Fruit fly (Drosophila melanogaster) whole organism, prepupa: ENCODE data around the gene kuz.

Experiments used
- Blimp-1 ChIP-seq: fragments of 200-800 bp; sonication (Bioruptor generic); optimal IDR thresholded peaks from 3 replicates; lab custom pipeline; 2017; ENCODE audit warnings: missing biosample characterization, missing genetic modification characterization, mild to moderate bottlenecking, moderate library complexity, missing genetic modification reagents
- CG10631 ChIP-seq: fragments of 200-800 bp; sonication (Bioruptor generic); optimal IDR thresholded peaks from 2 replicates; lab custom pipeline; 2016; ENCODE audit warnings: missing biosample characterization, missing genetic modification characterization
- CG10669 ChIP-seq: fragments of 200-800 bp; sonication (Bioruptor generic); optimal IDR thresholded peaks from 3 replicates; lab custom pipeline; 2018; ENCODE audit warnings: missing biosample characterization, mild to moderate bottlenecking, missing genetic modification characterization, moderate library complexity
- CG11294 ChIP-seq: fragments of 200-800 bp; sonication (Bioruptor generic); IDR thresholded peaks from 2 replicates; pipeline ENCODE4 v1.3.6; 2022; ENCODE audit warnings: missing biosample characterization, missing genetic modification characterization
- CG11762 ChIP-seq: fragments of 200-800 bp; sonication (Bioruptor generic); optimal IDR thresholded peaks from 3 replicates; lab custom pipeline; 2016; ENCODE audit warnings: missing biosample characterization, missing genetic modification characterization; ENCODE audit not compliant: insufficient read depth
- CG11902 ChIP-seq: fragments of 200-800 bp; sonication (Bioruptor generic); optimal IDR thresholded peaks from 3 replicates; lab custom pipeline; 2016; ENCODE audit warnings: missing biosample characterization, missing genetic modification characterization
- CG15336 ChIP-seq: fragments of 200-800 bp; sonication (Bioruptor generic); IDR thresholded peaks from 2 replicates; pipeline ENCODE4 v1.3.6; 2022; ENCODE audit warnings: missing biosample characterization, missing genetic modification characterization
- CG1621 ChIP-seq: fragments of 200-800 bp; sonication (Bioruptor generic); optimal IDR thresholded peaks from 3 replicates; lab custom pipeline; 2018; ENCODE audit warnings: missing biosample characterization, mild to moderate bottlenecking, missing genetic modification characterization
- CG16779 ChIP-seq: fragments of 200-800 bp; sonication (Bioruptor generic); optimal IDR thresholded peaks from 3 replicates; lab custom pipeline; 2017; ENCODE audit warnings: missing biosample characterization, mild to moderate bottlenecking, missing genetic modification characterization
- CG3032 ChIP-seq: fragments of 200-800 bp; optimal IDR thresholded peaks from 2 replicates; lab custom pipeline; 2019; ENCODE audit warnings: missing biosample characterization, mild to moderate bottlenecking, missing genetic modification characterization, moderate library complexity
- CG31627 ChIP-seq: fragments of 200-800 bp; sonication (Bioruptor generic); optimal IDR thresholded peaks from 3 replicates; lab custom pipeline; 2016; ENCODE audit warnings: missing biosample characterization, missing genetic modification characterization
- CG32006 ChIP-seq: fragments of 200-800 bp; sonication (Bioruptor generic); optimal IDR thresholded peaks from 3 replicates; lab custom pipeline; 2017; ENCODE audit warnings: missing biosample characterization, mild to moderate bottlenecking, missing genetic modification characterization
- CG34406 ChIP-seq: fragments of 200-800 bp; sonication (Bioruptor generic); optimal IDR thresholded peaks from 3 replicates; lab custom pipeline; 2016; ENCODE audit warnings: missing biosample characterization, missing genetic modification characterization
- CG3919 ChIP-seq: fragments of 200-800 bp; sonication (Bioruptor generic); optimal IDR thresholded peaks from 3 replicates; lab custom pipeline; 2016; ENCODE audit warnings: missing biosample characterization, missing genetic modification characterization
- CG4318 ChIP-seq: fragments of 200-800 bp; sonication (Bioruptor generic); optimal IDR thresholded peaks from 3 replicates; lab custom pipeline; 2017; ENCODE audit warnings: missing biosample characterization, mild to moderate bottlenecking, missing genetic modification characterization
- CG6276 ChIP-seq: fragments of 200-800 bp; sonication (Bioruptor generic); optimal IDR thresholded peaks from 2 replicates; lab custom pipeline; 2017; ENCODE audit warnings: missing biosample characterization, mild to moderate bottlenecking, missing genetic modification characterization
- CG6792 ChIP-seq: fragments of 200-800 bp; sonication (Bioruptor generic); optimal IDR thresholded peaks from 3 replicates; lab custom pipeline; 2016; ENCODE audit warnings: missing biosample characterization, missing genetic modification characterization
- CG7368 ChIP-seq: fragments of 200-800 bp; sonication (Bioruptor generic); optimal IDR thresholded peaks from 3 replicates; lab custom pipeline; 2016; ENCODE audit warnings: missing biosample characterization, missing genetic modification characterization
- CG8119 ChIP-seq: fragments of 200-800 bp; sonication (Bioruptor generic); IDR thresholded peaks from 3 replicates; pipeline ENCODE4 v1.3.6; 2022; ENCODE audit warnings: missing biosample characterization, missing genetic modification characterization
- CG8319 ChIP-seq: fragments of 200-800 bp; sonication (Bioruptor generic); optimal IDR thresholded peaks from 3 replicates; lab custom pipeline; 2016; ENCODE audit warnings: missing biosample characterization, missing genetic modification characterization
- CG8632 ChIP-seq: fragments of 200-800 bp; sonication (Bioruptor generic); optimal IDR thresholded peaks from 3 replicates; lab custom pipeline; 2016; ENCODE audit warnings: missing biosample characterization, missing genetic modification characterization
- CG9139 ChIP-seq: fragments of 200-800 bp; sonication (Bioruptor generic); optimal IDR thresholded peaks from 3 replicates; lab custom pipeline; 2017; ENCODE audit warnings: missing biosample characterization, mild to moderate bottlenecking, missing genetic modification characterization
- Eip75B ChIP-seq: fragments of 200-800 bp; sonication (Bioruptor generic); optimal IDR thresholded peaks from 3 replicates; lab custom pipeline; 2016; ENCODE audit warnings: missing biosample characterization, missing genetic modification characterization
- Eip93F ChIP-seq: fragments of 200-800 bp; sonication (Bioruptor generic); optimal IDR thresholded peaks from 2 replicates; lab custom pipeline; 2016; ENCODE audit warnings: missing biosample characterization, mild to moderate bottlenecking, missing genetic modification characterization
- Ets21C ChIP-seq: fragments of 200-800 bp; sonication (Bioruptor generic); optimal IDR thresholded peaks from 3 replicates; lab custom pipeline; 2016; ENCODE audit warnings: missing biosample characterization, missing genetic modification characterization
- Ets96B ChIP-seq: fragments of 200-800 bp; optimal IDR thresholded peaks from 2 replicates; lab custom pipeline; 2019; ENCODE audit warnings: missing biosample characterization, mild to moderate bottlenecking, missing genetic modification characterization, moderate library complexity
- Gug ChIP-seq: fragments of 200-800 bp; sonication (Bioruptor generic); IDR thresholded peaks from 2 replicates; pipeline ENCODE4 v1.3.6; 2022; ENCODE audit warnings: missing biosample characterization, missing genetic modification characterization
- Hr39 ChIP-seq: fragments of 200-800 bp; sonication (Bioruptor generic); optimal IDR thresholded peaks from 2 replicates; lab custom pipeline; 2016; ENCODE audit warnings: missing biosample characterization, missing genetic modification characterization
- Hr4 ChIP-seq: fragments of 200-800 bp; sonication (Bioruptor generic); optimal IDR thresholded peaks from 3 replicates; lab custom pipeline; 2016; ENCODE audit warnings: missing biosample characterization, missing genetic modification characterization
- Lpt ChIP-seq: fragments of 200-800 bp; sonication (Bioruptor generic); optimal IDR thresholded peaks from 3 replicates; lab custom pipeline; 2016; ENCODE audit warnings: missing biosample characterization, missing genetic modification characterization
- Met ChIP-seq: fragments of 200-800 bp; sonication (Bioruptor generic); optimal IDR thresholded peaks from 3 replicates; lab custom pipeline; 2016; ENCODE audit warnings: missing biosample characterization, missing genetic modification characterization
- OdsH ChIP-seq: fragments of 200-800 bp; sonication (Bioruptor generic); optimal IDR thresholded peaks from 3 replicates; lab custom pipeline; 2016; ENCODE audit warnings: missing biosample characterization, missing genetic modification characterization
- Smox ChIP-seq: fragments of 200-800 bp; sonication (Bioruptor generic); optimal IDR thresholded peaks from 3 replicates; lab custom pipeline; 2016; ENCODE audit warnings: missing biosample characterization, missing genetic modification characterization
- Sox14 ChIP-seq: fragments of 200-800 bp; sonication (Bioruptor generic); optimal IDR thresholded peaks from 3 replicates; lab custom pipeline; 2016; ENCODE audit warnings: missing biosample characterization, missing genetic modification characterization
- acj6 ChIP-seq: fragments of 200-800 bp; sonication (Bioruptor generic); optimal IDR thresholded peaks from 3 replicates; lab custom pipeline; 2016; ENCODE audit warnings: missing biosample characterization, missing genetic modification characterization
- cyc ChIP-seq: fragments of 200-800 bp; sonication (Bioruptor generic); optimal IDR thresholded peaks from 3 replicates; lab custom pipeline; 2016; ENCODE audit warnings: missing biosample characterization, missing genetic modification characterization
- dac ChIP-seq: fragments of 200-800 bp; sonication (Bioruptor generic); optimal IDR thresholded peaks from 2 replicates; lab custom pipeline; 2017; ENCODE audit warnings: missing biosample characterization, mild to moderate bottlenecking, missing genetic modification characterization
- eg ChIP-seq: fragments of 200-800 bp; sonication (Bioruptor generic); IDR thresholded peaks from 3 replicates; pipeline ENCODE4 v1.3.6; 2022; ENCODE audit warnings: missing biosample characterization, missing genetic modification characterization
- fd59A ChIP-seq: fragments of 200-800 bp; sonication (Bioruptor generic); optimal IDR thresholded peaks from 2 replicates; lab custom pipeline; 2017; ENCODE audit warnings: missing biosample characterization, mild to moderate bottlenecking, missing genetic modification characterization, missing genetic modification reagents
- fd85E ChIP-seq: fragments of 200-800 bp; sonication (Bioruptor generic); optimal IDR thresholded peaks from 3 replicates; lab custom pipeline; 2016; ENCODE audit warnings: missing biosample characterization, missing genetic modification characterization
- lz ChIP-seq: fragments of 200-800 bp; sonication (Bioruptor generic); optimal IDR thresholded peaks from 3 replicates; lab custom pipeline; 2016; ENCODE audit warnings: missing biosample characterization, missing genetic modification characterization
- net ChIP-seq: fragments of 200-800 bp; sonication (Bioruptor generic); optimal IDR thresholded peaks from 3 replicates; lab custom pipeline; 2016; ENCODE audit warnings: missing biosample characterization, missing genetic modification characterization
- pdm3 ChIP-seq: fragments of 200-800 bp; sonication (Bioruptor generic); optimal IDR thresholded peaks from 3 replicates; lab custom pipeline; 2016; ENCODE audit warnings: missing biosample characterization, missing genetic modification characterization
- salr ChIP-seq, 2 experiments: fragments of 200-800 bp; sonication (Bioruptor generic); optimal IDR thresholded peaks; 3 replicates each; lab custom pipeline; 2016 to 2018; ENCODE audit warnings: missing biosample characterization in 2 of 2, missing genetic modification characterization in 2 of 2, mild to moderate bottlenecking in 1 of 2
- spab ChIP-seq: fragments of 200-800 bp; sonication (Bioruptor generic); optimal IDR thresholded peaks from 2 replicates; lab custom pipeline; 2017; ENCODE audit warnings: missing biosample characterization, mild to moderate bottlenecking, missing genetic modification characterization, missing genetic modification reagents
- ss ChIP-seq, 2 experiments: fragments of 200-800 bp; sonication (Bioruptor generic); optimal IDR thresholded peaks; 2 replicates in 1 of 2; 3 replicates in 1 of 2; lab custom pipeline; 2017 to 2018; ENCODE audit warnings: mild to moderate bottlenecking in 2 of 2, missing biosample characterization in 2 of 2, missing genetic modification characterization in 2 of 2, moderate library complexity in 1 of 2
- svp ChIP-seq: fragments of 200-800 bp; sonication (Bioruptor generic); peaks from one replicate; lab custom pipeline; 2016; ENCODE audit warnings: missing biosample characterization, missing genetic modification characterization
- topi ChIP-seq: fragments of 200-800 bp; sonication (Bioruptor generic); optimal IDR thresholded peaks from 3 replicates; lab custom pipeline; 2016; ENCODE audit warnings: missing biosample characterization, missing genetic modification characterization
- vri ChIP-seq: fragments of 200-800 bp; sonication (Bioruptor generic); optimal IDR thresholded peaks from 3 replicates; lab custom pipeline; 2016; ENCODE audit warnings: missing biosample characterization, mild to moderate bottlenecking, missing genetic modification characterization

Gene kuz

dm6 chr2L:13542476-13542875, 7.5 kb upstream of the kuz start, which contains the start of gene CG9263:
Gene CG9263 (minus strand): TSS chr2L:13542576.
- TF ChIP-seq CG6276 (no peak), Hr4 (GFP tag; lab: Kevin White, UChicago) (no peak), Met (no peak), cyc (GFP tag; lab: Kevin White, UChicago) (no peak), CG3919 (no peak), CG15336 (no peak), pdm3 (GFP tag; lab: Kevin White, UChicago) (no peak), svp (GFP tag; lab: Kevin White, UChicago) (no peak), eg (no peak), Ets96B (tag; lab: Kevin White, UChicago) (no peak), Smox (GFP tag; lab: Kevin White, UChicago) (no peak), Gug (GFP tag; lab: Robert Waterston, UW) (no peak)

dm6 chr2L:13545678-13546077, 4.3 kb upstream of the kuz start:
- TF ChIP-seq CG11762 (GFP tag; lab: Kevin White, UChicago) (no peak), salr (GFP tag; optimal IDR thresholded peaks at IDR 0.05; lab: Kevin White, UChicago) (peak; percentile 42 to 59), CG4318 (GFP tag; lab: Kevin White, UChicago) (no peak), fd85E (GFP tag; lab: Kevin White, UChicago) (no peak), cyc (GFP tag; lab: Kevin White, UChicago) (no peak), CG3919 (peak; percentile 14), CG15336 (peak; percentile 69), topi (GFP tag; lab: Kevin White, UChicago) (no peak), CG8119 (GFP tag; lab: Robert Waterston, UW) (peak; percentile 85), eg (peak; percentile 72), pdm3 (GFP tag; lab: Kevin White, UChicago) (no peak), CG10669 (GFP tag; lab: Kevin White, UChicago) (peak; percentile 65), fd59A (GFP tag; lab: Kevin White, UChicago) (peak; percentile 67), Lpt (GFP tag; lab: Kevin White, UChicago) (peak; percentile 81), CG11294 (no peak), net (GFP tag; lab: Kevin White, UChicago) (peak; percentile 58), ss (GFP tag; optimal IDR thresholded peaks at IDR 0.05; lab: Kevin White, UChicago) (peak; percentile 96 to 99), Blimp-1 (no peak), Hr4 (GFP tag; lab: Kevin White, UChicago) (peak; percentile 1), CG8319 (GFP tag; lab: Kevin White, UChicago) (no peak), CG10631 (GFP tag; lab: Kevin White, UChicago) (peak; percentile 13), acj6 (GFP tag; lab: Kevin White, UChicago) (no peak), OdsH (GFP tag; lab: Kevin White, UChicago) (no peak), CG6792 (GFP tag; lab: Kevin White, UChicago) (no peak), CG32006 (peak; percentile 30), CG8632 (GFP tag; lab: Kevin White, UChicago) (peak; percentile 26), Met (no peak), Eip75B (GFP tag; lab: Kevin White, UChicago) (peak; percentile 7), Ets21C (no peak), vri (no peak), CG3032 (tag; lab: Kevin White, UChicago) (peak; percentile 68), CG31627 (GFP tag; lab: Kevin White, UChicago) (no peak), Eip93F (no peak), dac (GFP tag; lab: Kevin White, UChicago) (no peak), CG16779 (tag; lab: Kevin White, UChicago) (peak; percentile 86), CG11902 (GFP tag; lab: Kevin White, UChicago) (no peak), Ets96B (tag; lab: Kevin White, UChicago) (peak; percentile 81), CG9139 (GFP tag; lab: Kevin White, UChicago) (peak; percentile 96), CG34406 (GFP tag; lab: Kevin White, UChicago) (no peak), CG1621 (tag; lab: Kevin White, UChicago) (peak; percentile 85), CG7368 (GFP tag; lab: Kevin White, UChicago) (no peak), spab (GFP tag; lab: Kevin White, UChicago) (peak; percentile 89), Smox (GFP tag; lab: Kevin White, UChicago) (no peak), Gug (GFP tag; lab: Robert Waterston, UW) (no peak), lz (no peak), Hr39 (GFP tag; lab: Kevin White, UChicago) (no peak), Sox14 (GFP tag; lab: Kevin White, UChicago) (no peak)
